Worm (Caenorhabditis elegans) whole organism, young adult: ENCODE results near the gene nuaf-1.

Experiments
- F37B4.10 ChIP-seq: fragments of 200-800 bp; sonication (Bioruptor generic); IDR thresholded peaks from 2 replicates; pipeline ENCODE4 v1.3.6; 2022; ENCODE audit warnings: missing genetic modification characterization, missing compliant biosample characterization
- F57A8.1 ChIP-seq: fragments of 200-800 bp; sonication (Bioruptor generic); optimal IDR thresholded peaks from 2 replicates; lab custom pipeline; 2018; ENCODE audit warnings: mild to moderate bottlenecking, missing genetic modification characterization, moderate library complexity, missing compliant biosample characterization
- Y95B8A.8 ChIP-seq: fragments of 200-800 bp; sonication (Bioruptor generic); IDR thresholded peaks from 2 replicates; pipeline ENCODE4 v1.3.6; 2022; ENCODE audit warnings: missing genetic modification reagents, missing genetic modification characterization, missing compliant biosample characterization
- him-1 ChIP-seq: sonication (generic microtip); optimal IDR thresholded peaks from 2 replicates; lab custom pipeline; 2016; ENCODE audit warnings: missing genotype, missing genetic modification reagents, missing genetic modification characterization, missing compliant biosample characterization
- hlh-26 ChIP-seq: fragments of 200-800 bp; sonication (Bioruptor generic); conservative IDR thresholded peaks from 2 replicates; pipeline ENCODE4 v1.3.6; 2022; ENCODE audit warnings: missing genetic modification reagents, missing genetic modification characterization, missing compliant biosample characterization
- lag-1 ChIP-seq: fragments of 200-800 bp; sonication (Bioruptor generic); IDR thresholded peaks from 2 replicates; pipeline ENCODE4 v1.3.6; 2022; ENCODE audit warnings: missing genetic modification reagents, missing genetic modification characterization, missing compliant biosample characterization
- snpc-4 ChIP-seq, 5 experiments: fragments of 150-350 bp in 1 of 5; sonication (generic microtip) in 4 of 5; optimal IDR thresholded peaks; 2 replicates each; lab custom pipeline; 2014 to 2018; ENCODE audit warnings: missing genetic modification characterization in 5 of 5, missing biosample characterization in 3 of 5, antibody characterized with exemption in 2 of 5, mild to moderate bottlenecking in 2 of 5, missing compliant biosample characterization in 2 of 5, missing genotype in 2 of 5, moderate library complexity in 2 of 5, missing genetic modification reagents in 1 of 5
- tbx-9 ChIP-seq: sonication (generic microtip); optimal IDR thresholded peaks from 2 replicates; lab custom pipeline; 2016; ENCODE audit warnings: borderline replicate concordance, missing genetic modification characterization, inconsistent platforms, missing compliant biosample characterization
- zfh-2 ChIP-seq: fragments of 200-800 bp; sonication (Bioruptor generic); conservative IDR thresholded peaks from 2 replicates; pipeline ENCODE4 v1.3.6; 2022; ENCODE audit warnings: missing genetic modification reagents, missing genetic modification characterization, missing compliant biosample characterization

DNA sequence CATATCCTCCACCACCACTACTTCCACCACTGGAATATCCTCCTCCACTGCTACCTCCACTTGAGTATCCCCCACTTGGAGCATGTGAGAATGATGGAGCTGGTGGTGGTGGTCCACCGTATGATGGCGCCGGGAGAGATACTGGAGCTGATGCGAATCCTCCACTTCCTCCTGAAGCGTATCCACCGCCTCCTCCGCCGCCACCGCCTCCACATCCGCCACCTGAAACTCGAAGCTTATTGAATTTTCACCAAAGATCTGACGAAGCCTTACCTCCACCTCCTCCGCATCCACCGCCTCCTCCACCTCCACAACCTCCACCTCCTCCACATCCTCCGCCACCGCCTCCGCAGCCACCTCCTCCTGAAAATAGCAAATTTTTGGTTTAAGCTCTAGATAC is 5.7 kb downstream of the nuaf-1 start:
- no peak for TF ChIP-seq hlh-26 (GFP tag; lab: Robert Waterston, UW)
- TF ChIP-seq tbx-9 (tag; lab: Kevin White, UChicago) = no peak
- TF ChIP-seq F57A8.1 (GFP tag; lab: Kevin White, UChicago) = no peak
- no peak for TF ChIP-seq F37B4.10 (GFP tag; lab: Robert Waterston, UW)
- TF ChIP-seq snpc-4 (GFP tag; optimal IDR thresholded peaks at IDR 0.05; lab: Kevin White, UChicago) = no peak
- no peak for TF ChIP-seq snpc-4 (tag; optimal IDR thresholded peaks at IDR 0.05; lab: Kevin White, UChicago)
- no peak for TF ChIP-seq him-1 (tag; lab: Kevin White, UChicago)
- TF ChIP-seq Y95B8A.8 (GFP tag; lab: Robert Waterston, UW) = no peak
- TF ChIP-seq lag-1 = no peak
- peak; percentile 82 for TF ChIP-seq zfh-2 (GFP tag; lab: Robert Waterston, UW)
